Worm (Caenorhabditis elegans) whole organism, late embryonic: ENCODE results near the gene C07A9.5.

Experiments
- ama-1 ChIP-seq: fragments of 150-350 bp; optimal IDR thresholded peaks from 2 replicates; lab custom pipeline; 2014
- fkh-10 ChIP-seq: fragments of 150-350 bp; optimal IDR thresholded peaks from 2 replicates; lab custom pipeline; 2014; ENCODE audit warnings: missing biosample characterization, missing genetic modification reagents, missing genetic modification characterization

DNA sequence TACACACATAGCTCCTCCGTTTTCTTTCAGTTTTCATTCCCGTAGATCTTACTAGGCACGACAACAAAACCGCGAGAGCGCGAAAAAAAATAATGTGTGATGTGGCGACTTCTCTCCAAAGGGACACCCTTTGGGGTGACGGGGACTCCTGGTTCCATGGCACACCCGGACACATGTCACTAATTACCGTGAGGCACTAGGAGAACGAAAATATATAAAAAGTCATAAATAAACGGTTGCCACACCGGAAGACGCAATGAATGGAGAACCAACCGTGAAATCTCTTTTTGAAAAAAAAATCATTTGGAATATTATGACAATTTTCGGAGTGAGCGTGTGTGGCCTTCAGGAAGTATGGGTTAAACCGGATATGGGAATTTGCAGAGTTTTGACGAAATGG lies 47.8 kb upstream of the C07A9.5 start:
- TF ChIP-seq ama-1 (lab: Kevin White, UChicago) (no peak), fkh-10 (no peak)
